Fruit fly (Drosophila melanogaster) whole organism, embryonic: ENCODE data around the gene GCS2beta.

ENCODE experiments used
- Atf-2 ChIP-seq: fragments of 200-800 bp; sonication (Bioruptor generic); optimal IDR thresholded peaks from 2 replicates; lab custom pipeline; 2016; ENCODE audit warnings: missing biosample characterization, missing genetic modification characterization
- C15 ChIP-seq: fragments of 200-800 bp; sonication (Bioruptor generic); IDR thresholded peaks from 3 replicates; pipeline ENCODE4 v1.3.6; 2022; ENCODE audit warnings: missing biosample characterization, missing genetic modification characterization
- CG11560 ChIP-seq: fragments of 200-800 bp; sonication (Bioruptor generic); IDR thresholded peaks from 3 replicates; pipeline ENCODE4 v1.3.6; 2022; ENCODE audit warnings: missing biosample characterization, missing genetic modification characterization
- CG11695 ChIP-seq: fragments of 200-800 bp; sonication (Bioruptor generic); IDR thresholded peaks from 3 replicates; pipeline ENCODE4 v1.3.6; 2022; ENCODE audit warnings: missing biosample characterization, missing genetic modification characterization
- CG11723 ChIP-seq: fragments of 200-800 bp; sonication (Bioruptor generic); optimal IDR thresholded peaks from 2 replicates; lab custom pipeline; 2017; ENCODE audit warnings: missing biosample characterization, mild to moderate bottlenecking, missing genetic modification characterization
- CG12299 ChIP-seq: fragments of 200-800 bp; sonication (Bioruptor generic); optimal IDR thresholded peaks from 2 replicates; lab custom pipeline; 2018; ENCODE audit warnings: missing biosample characterization, mild to moderate bottlenecking, missing genetic modification characterization
- CG12769 ChIP-seq: fragments of 200-800 bp; sonication (Bioruptor generic); optimal IDR thresholded peaks from 2 replicates; lab custom pipeline; 2019; ENCODE audit warnings: missing biosample characterization, mild to moderate bottlenecking, missing genetic modification characterization, moderate library complexity
- CG13424 ChIP-seq: fragments of 200-800 bp; sonication (Bioruptor generic); optimal IDR thresholded peaks from 2 replicates; lab custom pipeline; 2019; ENCODE audit warnings: missing biosample characterization, mild to moderate bottlenecking, missing genetic modification characterization, moderate library complexity
- CG17361 ChIP-seq: fragments of 200-800 bp; sonication (Bioruptor generic); IDR thresholded peaks from 3 replicates; pipeline ENCODE4 v1.3.6; 2022; ENCODE audit warnings: missing biosample characterization, missing genetic modification characterization
- CG18476 ChIP-seq: fragments of 200-800 bp; sonication (Bioruptor generic); optimal IDR thresholded peaks from 2 replicates; lab custom pipeline; 2016; ENCODE audit warnings: missing biosample characterization, mild to moderate bottlenecking, missing genetic modification characterization
- CG34224 ChIP-seq: fragments of 200-800 bp; sonication (Bioruptor generic); IDR thresholded peaks from 3 replicates; pipeline ENCODE4 v1.3.6; 2022; ENCODE audit warnings: missing biosample characterization, missing genetic modification characterization; ENCODE audit not compliant: partially characterized antibody
- CG42726 ChIP-seq: fragments of 200-800 bp; sonication (Bioruptor generic); IDR thresholded peaks from 2 replicates; pipeline ENCODE4 v1.3.6; 2022; ENCODE audit warnings: missing biosample characterization, missing genetic modification characterization; ENCODE audit not compliant: partially characterized antibody
- CG4424 ChIP-seq: fragments of 200-800 bp; sonication (Bioruptor generic); optimal IDR thresholded peaks from 3 replicates; lab custom pipeline; 2016; ENCODE audit warnings: missing biosample characterization, missing genetic modification characterization
- CG4820 ChIP-seq: fragments of 200-800 bp; sonication (Bioruptor generic); optimal IDR thresholded peaks from 3 replicates; lab custom pipeline; 2016; ENCODE audit warnings: missing biosample characterization, missing genetic modification characterization
- CG6254 ChIP-seq: fragments of 200-800 bp; sonication (Bioruptor generic); optimal IDR thresholded peaks from 3 replicates; lab custom pipeline; 2017; ENCODE audit warnings: mild to moderate bottlenecking, missing biosample characterization, missing genetic modification reagents, missing genetic modification characterization
- CG9797 ChIP-seq: fragments of 200-800 bp; sonication (Bioruptor generic); optimal IDR thresholded peaks from 3 replicates; lab custom pipeline; 2018; ENCODE audit warnings: missing biosample characterization, mild to moderate bottlenecking, missing genetic modification characterization
- CG9817 ChIP-seq: fragments of 200-800 bp; sonication (Bioruptor generic); optimal IDR thresholded peaks from 2 replicates; lab custom pipeline; 2018; ENCODE audit warnings: missing biosample characterization, mild to moderate bottlenecking, missing genetic modification characterization, moderate library complexity
- Dek ChIP-seq: fragments of 200-800 bp; sonication (Bioruptor generic); optimal IDR thresholded peaks from 3 replicates; lab custom pipeline; 2019; ENCODE audit warnings: missing biosample characterization, mild to moderate bottlenecking, missing genetic modification characterization, moderate library complexity
- Dfd ChIP-seq, 2 experiments: fragments of >200 bp; optimal IDR thresholded peaks; 2 replicates each; lab custom pipeline; 2017; ENCODE audit warnings: missing biosample characterization in 2 of 2, missing genetic modification characterization in 2 of 2
- E2f2 ChIP-seq: fragments of 200-800 bp; sonication (Bioruptor generic); IDR thresholded peaks from 2 replicates; pipeline ENCODE4 v1.3.6; 2022; ENCODE audit warnings: missing biosample characterization, missing genetic modification characterization
- Fer1 ChIP-seq: fragments of 200-800 bp; sonication (Bioruptor generic); optimal IDR thresholded peaks from 2 replicates; lab custom pipeline; 2017; ENCODE audit warnings: missing biosample characterization, mild to moderate bottlenecking, missing genetic modification characterization
- HHEX ChIP-seq: fragments of 200-800 bp; sonication (Bioruptor generic); optimal IDR thresholded peaks from 3 replicates; lab custom pipeline; 2017; ENCODE audit warnings: missing biosample characterization, mild to moderate bottlenecking, missing genetic modification characterization, missing genetic modification reagents
- Hmx ChIP-seq: fragments of 200-800 bp; sonication (Bioruptor generic); optimal IDR thresholded peaks from 2 replicates; lab custom pipeline; 2016; ENCODE audit warnings: missing biosample characterization, missing genetic modification characterization
- Lim3 ChIP-seq: fragments of 200-800 bp; sonication (Bioruptor generic); IDR thresholded peaks from 2 replicates; pipeline ENCODE4 v1.3.6; 2022; ENCODE audit warnings: missing biosample characterization, missing genetic modification characterization
- Mad ChIP-seq: fragments of 200-800 bp; sonication (Bioruptor generic); optimal IDR thresholded peaks from 2 replicates; lab custom pipeline; 2016; ENCODE audit warnings: missing biosample characterization, missing genetic modification characterization
- Mrtf ChIP-seq: fragments of 200-800 bp; sonication (Bioruptor generic); IDR thresholded peaks from 3 replicates; pipeline ENCODE4 v1.3.6; 2022; ENCODE audit warnings: missing biosample characterization, missing genetic modification characterization
- NFAT ChIP-seq: fragments of 200-800 bp; sonication (Bioruptor generic); IDR thresholded peaks from 2 replicates; pipeline ENCODE4 v1.3.6; 2022; ENCODE audit warnings: missing biosample characterization, missing genetic modification characterization
- Scr ChIP-seq: fragments of 200-800 bp; sonication (Bioruptor generic); IDR thresholded peaks from 2 replicates; pipeline ENCODE4 v1.3.6; 2022; ENCODE audit warnings: missing biosample characterization, missing genetic modification characterization; ENCODE audit not compliant: partially characterized antibody
- ara ChIP-seq: fragments of 200-800 bp; sonication (Bioruptor generic); IDR thresholded peaks from 2 replicates; pipeline ENCODE4 v1.3.6; 2022; ENCODE audit warnings: missing biosample characterization, missing genetic modification characterization
- az2 ChIP-seq: fragments of 200-800 bp; sonication (Bioruptor generic); optimal IDR thresholded peaks from 3 replicates; lab custom pipeline; 2016; ENCODE audit warnings: missing biosample characterization, missing genetic modification characterization
- chm ChIP-seq: fragments of 200-800 bp; sonication (Bioruptor generic); IDR thresholded peaks from 2 replicates; pipeline ENCODE4 v1.3.6; 2022; ENCODE audit warnings: missing biosample characterization, missing genetic modification characterization
- dati ChIP-seq: fragments of 200-800 bp; sonication (Bioruptor generic); IDR thresholded peaks from 2 replicates; pipeline ENCODE4 v1.3.6; 2022; ENCODE audit warnings: missing biosample characterization, missing genetic modification characterization
- eve ChIP-seq, 2 experiments: fragments of >200 bp; optimal IDR thresholded peaks; 2 replicates each; lab custom pipeline; 2017; ENCODE audit warnings: missing biosample characterization in 2 of 2, missing genetic modification characterization in 2 of 2
- ewg ChIP-seq: fragments of 200-800 bp; sonication (Bioruptor generic); optimal IDR thresholded peaks from 3 replicates; lab custom pipeline; 2017; ENCODE audit warnings: mild to moderate bottlenecking, missing biosample characterization, missing genetic modification reagents, missing genetic modification characterization
- eyg ChIP-seq: fragments of 200-800 bp; sonication (Bioruptor generic); optimal IDR thresholded peaks from 3 replicates; lab custom pipeline; 2016; ENCODE audit warnings: missing biosample characterization, missing genetic modification characterization
- fu2 ChIP-seq: fragments of 200-800 bp; sonication (Bioruptor generic); optimal IDR thresholded peaks from 2 replicates; lab custom pipeline; 2016; ENCODE audit warnings: missing biosample characterization, missing genetic modification characterization
- grau ChIP-seq: fragments of 200-800 bp; optimal IDR thresholded peaks from 3 replicates; lab custom pipeline; 2019; ENCODE audit warnings: missing biosample characterization, mild to moderate bottlenecking, missing genetic modification characterization, moderate library complexity
- kah ChIP-seq: fragments of 200-800 bp; sonication (Bioruptor generic); optimal IDR thresholded peaks from 2 replicates; lab custom pipeline; 2018; ENCODE audit warnings: missing biosample characterization, mild to moderate bottlenecking, missing genetic modification characterization
- lbe ChIP-seq: fragments of 200-800 bp; sonication (Bioruptor generic); optimal IDR thresholded peaks from 2 replicates; lab custom pipeline; 2016; ENCODE audit warnings: missing biosample characterization, mild to moderate bottlenecking, missing genetic modification characterization
- lola ChIP-seq, 3 experiments: fragments of >200 bp in 2 of 3; fragments of 200-800 bp in 1 of 3; sonication (Bioruptor generic) in 1 of 3; optimal IDR thresholded peaks; 2 replicates each; lab custom pipeline; 2017 to 2019; ENCODE audit warnings: missing biosample characterization in 3 of 3, missing genetic modification characterization in 3 of 3, mild to moderate bottlenecking in 1 of 3, moderate library complexity in 1 of 3
- luna ChIP-seq: fragments of 200-800 bp; sonication (Bioruptor generic); optimal IDR thresholded peaks from 2 replicates; lab custom pipeline; 2016; ENCODE audit warnings: missing biosample characterization, missing genetic modification characterization
- pho ChIP-seq: fragments of 200-800 bp; sonication (Bioruptor generic); optimal IDR thresholded peaks from 2 replicates; lab custom pipeline; 2016; ENCODE audit warnings: missing biosample characterization, missing genetic modification characterization
- row ChIP-seq: fragments of 200-800 bp; sonication (Bioruptor generic); IDR thresholded peaks from 3 replicates; pipeline ENCODE4 v1.3.6; 2022; ENCODE audit warnings: missing biosample characterization, missing genetic modification characterization
- run ChIP-seq: fragments of 200-800 bp; sonication (Bioruptor generic); optimal IDR thresholded peaks from 3 replicates; lab custom pipeline; 2018; ENCODE audit warnings: missing biosample characterization, mild to moderate bottlenecking, missing genetic modification characterization
- slp2 ChIP-seq: fragments of 200-800 bp; sonication (Bioruptor generic); optimal IDR thresholded peaks from 2 replicates; lab custom pipeline; 2016; ENCODE audit warnings: missing biosample characterization, missing genetic modification characterization
- tgo ChIP-seq: fragments of 200-800 bp; sonication (Bioruptor generic); IDR thresholded peaks from 3 replicates; pipeline ENCODE4 v1.3.6; 2022; ENCODE audit warnings: missing biosample characterization, missing genetic modification characterization
- toy ChIP-seq: fragments of 200-800 bp; sonication (Bioruptor generic); IDR thresholded peaks from 2 replicates; pipeline ENCODE4 v1.3.6; 2022; ENCODE audit warnings: missing biosample characterization, missing genetic modification characterization
- twi ChIP-seq: fragments of 200-800 bp; optimal IDR thresholded peaks from 2 replicates; lab custom pipeline; 2019; ENCODE audit warnings: missing biosample characterization, mild to moderate bottlenecking, missing genetic modification characterization, moderate library complexity
- tx ChIP-seq: fragments of 200-800 bp; sonication (Bioruptor generic); optimal IDR thresholded peaks from 2 replicates; lab custom pipeline; 2016; ENCODE audit warnings: missing biosample characterization, missing genetic modification characterization

Gene GCS2beta

DNA sequence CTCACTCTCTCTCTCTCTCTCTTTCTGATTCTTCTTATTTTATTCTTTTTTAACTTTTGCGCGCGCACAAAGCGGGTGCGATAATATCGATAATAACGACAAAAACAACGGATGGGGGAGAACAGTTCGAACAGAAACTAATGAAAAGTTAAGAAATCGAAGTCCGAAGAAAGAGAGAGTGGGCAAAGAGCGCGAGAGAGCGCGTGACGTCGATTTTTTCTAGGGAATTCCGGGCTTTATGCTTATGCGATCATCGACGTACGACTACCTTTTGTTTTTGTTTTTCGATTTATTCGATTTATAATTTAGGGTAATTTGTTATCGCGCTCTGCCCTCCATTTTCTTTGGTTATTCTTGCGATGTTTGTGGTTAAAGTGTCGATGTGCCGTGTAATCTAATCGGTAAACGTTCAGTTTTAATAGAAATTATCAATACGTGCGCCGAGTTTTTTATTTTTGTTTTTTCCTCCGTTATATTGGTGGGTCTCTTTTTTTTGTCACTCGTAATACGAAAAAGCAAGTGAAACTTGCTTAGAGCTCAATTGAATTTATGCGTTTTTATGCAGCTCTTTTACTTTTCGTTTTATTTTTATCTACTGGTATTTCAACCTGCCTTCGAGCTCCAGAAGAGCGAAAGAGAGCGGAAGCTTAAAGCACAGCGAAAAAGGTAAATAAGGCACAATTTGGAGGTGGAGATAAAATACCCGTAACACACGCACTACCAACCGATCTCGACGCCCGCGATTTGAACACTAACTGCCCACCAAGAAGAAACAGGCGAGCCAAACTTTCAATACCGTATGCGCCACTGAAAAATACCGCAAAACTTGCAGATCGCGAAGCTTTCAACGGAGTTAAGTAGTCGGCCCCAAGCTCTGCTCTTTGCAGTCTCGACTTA lies 34.3 kb downstream of the GCS2beta start, which contains the start of gene dl (continued):
- TF ChIP-seq Dfd (GFP tag; optimal IDR thresholded peaks at IDR 0.05; lab: Kevin White, UChicago) (no peak), Mad (GFP tag; lab: Kevin White, UChicago) (no peak), row (GFP tag; lab: Robert Waterston, UW) (peak; percentile 55; the same call in 2 of the 3 replicates), lola (GFP tag; optimal IDR thresholded peaks at IDR 0.05; lab: Kevin White, UChicago) (no peak), CG34224 (GFP tag; lab: Robert Waterston, UW) (peak; percentile 33; the same call in 1 of the 3 replicates), CG4820 (GFP tag; lab: Kevin White, UChicago) (no peak), HHEX (GFP tag; lab: Kevin White, UChicago) (no peak), Scr (GFP tag; lab: Robert Waterston, UW) (peak; percentile 35; the same call in 1 of the 2 replicates), CG12769 (tag; lab: Kevin White, UChicago) (peak; percentile 61), luna (GFP tag; lab: Kevin White, UChicago) (no peak), CG17361 (no peak; the same call in 2 of the 3 replicates), Lim3 (GFP tag; lab: Robert Waterston, UW) (no peak), C15 (no peak), CG4424 (peak; percentile 11), CG11695 (GFP tag; lab: Robert Waterston, UW) (no peak), fu2 (GFP tag; lab: Kevin White, UChicago) (no peak), E2f2 (GFP tag; lab: Robert Waterston, UW) (no peak), CG18476 (GFP tag; lab: Kevin White, UChicago) (no peak), CG11723 (GFP tag; lab: Kevin White, UChicago) (no peak), CG9817 (tag; lab: Kevin White, UChicago) (no peak), dati (GFP tag; lab: Robert Waterston, UW) (no peak), grau (tag; lab: Kevin White, UChicago) (no peak), tx (GFP tag; lab: Kevin White, UChicago) (no peak), ewg (GFP tag; lab: Kevin White, UChicago) (no peak), chm (GFP tag; lab: Robert Waterston, UW) (no peak), pho (GFP tag; lab: Kevin White, UChicago) (no peak), az2 (GFP tag; lab: Kevin White, UChicago) (no peak), Fer1 (no peak), run (tag; lab: Kevin White, UChicago) (no peak), ara (GFP tag; lab: Robert Waterston, UW) (0 out of 2 replicates have a peak, but pooled peaks have one; percentile 13), Atf-2 (GFP tag; lab: Kevin White, UChicago) (no peak), toy (GFP tag; lab: Robert Waterston, UW) (no peak), Hmx (GFP tag; lab: Kevin White, UChicago) (no peak), twi (tag; lab: Kevin White, UChicago) (no peak), eyg (GFP tag; lab: Kevin White, UChicago) (no peak), lbe (GFP tag; lab: Kevin White, UChicago) (peak; percentile 1), CG12299 (tag; lab: Kevin White, UChicago) (no peak), CG11560 (tag; lab: Robert Waterston, UW) (peak; percentile 47; the same call in 1 of the 3 replicates), CG42726 (no peak; the same call in 1 of the 2 replicates), eve (GFP tag; optimal IDR thresholded peaks at IDR 0.05; lab: Kevin White, UChicago) (peak in 1 of 2 experiments; percentile 83), CG6254 (GFP tag; lab: Kevin White, UChicago) (no peak), kah (GFP tag; lab: Kevin White, UChicago) (no peak), tgo (GFP tag; lab: Robert Waterston, UW) (no peak), CG9797 (GFP tag; lab: Kevin White, UChicago) (no peak), Dek (tag; lab: Kevin White, UChicago) (no peak), slp2 (no peak), Mrtf (GFP tag; lab: Robert Waterston, UW) (no peak), NFAT (peak; percentile 46; the same call in 1 of the 2 replicates), CG13424 (tag; lab: Kevin White, UChicago) (no peak)
